Fruit fly (Drosophila melanogaster): ENCODE data around the gene CG42654.

Gene CG42654

dm6 chr3L:19929719-19930334 lies 24.5 kb downstream of the CG42654 start (continued):
- TF ChIP-seq CG18599 (GFP tag; optimal IDR thresholded peaks at IDR 0.05) (peak; percentile 12), CG2120 (GFP tag; optimal IDR thresholded peaks at IDR 0.05) (peak; percentile 21), Hey (tag; optimal IDR thresholded peaks at IDR 0.05) (peak; percentile 25), Hr78 (GFP tag; optimal IDR thresholded peaks at IDR 0.05) (peak in 1 of 2 experiments; percentile 27), sqz (GFP tag; optimal IDR thresholded peaks at IDR 0.05) (peak; percentile 65), Asciz (GFP tag; optimal IDR thresholded peaks at IDR 0.05) (no peak), CG14441 (GFP tag; IDR thresholded peaks at IDR 0.05) (peak; percentile 33; the same call in 1 of the 2 replicates), CG34224 (GFP tag; IDR thresholded peaks at IDR 0.05; ENCODE audit: partially characterized antibody) (no peak), az2 (GFP tag; optimal IDR thresholded peaks at IDR 0.05) (no peak), NfI (GFP tag; optimal IDR thresholded peaks at IDR 0.05) (no peak), CG18262 (tag; optimal IDR thresholded peaks at IDR 0.05) (no peak), lab (GFP tag; optimal IDR thresholded peaks at IDR 0.05) (peak; percentile 64), CG4424 (GFP tag; optimal IDR thresholded peaks at IDR 0.05) (no peak), chinmo (GFP tag; IDR thresholded peaks at IDR 0.05; ENCODE audit: partially characterized antibody) (peak; percentile 81; the same call in 2 of the 4 replicates), Taf1 (GFP tag; IDR thresholded peaks at IDR 0.05) (no peak), CG10431 (GFP tag; optimal IDR thresholded peaks at IDR 0.05) (peak; percentile 23), CG7271 (tag; optimal IDR thresholded peaks at IDR 0.05) (no peak), CG1602 (GFP tag; optimal IDR thresholded peaks at IDR 0.05) (no peak), CG8388 (GFP tag; optimal IDR thresholded peaks at IDR 0.05) (no peak), Xbp1 (GFP tag; optimal IDR thresholded peaks at IDR 0.05) (peak; percentile 26), hkb (optimal IDR thresholded peaks at IDR 0.05) (no peak), hkb (GFP tag; IDR thresholded peaks at IDR 0.05) (0 out of 2 replicates have a peak, but pooled peaks have one; percentile 10), D (optimal IDR thresholded peaks at IDR 0.05) (no peak), D (GFP tag; optimal IDR thresholded peaks at IDR 0.05) (no peak), trh (GFP tag; optimal IDR thresholded peaks at IDR 0.05) (no peak), fd64A (GFP tag; optimal IDR thresholded peaks at IDR 0.05) (no peak), sug (tag; optimal IDR thresholded peaks at IDR 0.05) (peak; percentile 72), CG31441 (GFP tag; IDR thresholded peaks at IDR 0.05) (no peak)

DNA sequence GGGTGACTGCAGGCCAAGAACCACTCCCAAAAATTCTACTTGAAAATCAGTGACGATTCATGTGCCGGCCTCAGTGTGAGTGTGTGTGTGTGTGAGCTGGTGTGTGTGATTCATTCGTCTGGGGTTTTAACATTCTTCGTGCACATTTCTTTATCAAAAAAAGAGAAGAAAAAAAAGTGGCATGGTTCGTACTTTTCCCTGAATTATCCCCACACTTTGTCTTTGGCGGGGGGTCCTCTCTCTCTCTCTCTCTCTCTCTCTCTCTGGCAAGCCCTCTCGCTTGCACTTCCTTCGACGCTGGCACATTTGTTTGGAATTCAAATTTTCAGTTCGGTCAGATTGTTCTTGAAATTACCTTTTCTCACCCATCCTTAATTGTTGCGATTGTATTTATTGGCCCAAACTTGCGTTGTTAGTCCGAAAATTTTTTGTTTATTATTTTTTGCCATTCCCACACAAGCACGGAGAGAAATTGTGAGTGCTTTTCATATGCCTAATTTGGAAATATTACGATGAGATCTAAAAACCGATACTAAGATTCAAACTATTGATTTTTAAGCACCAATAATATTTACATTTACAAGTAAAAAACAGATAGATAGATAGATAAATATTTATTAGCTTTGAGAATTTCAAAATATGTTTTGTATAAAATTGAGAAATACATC lies 25.1 kb downstream of the CG42654 start:
- TF ChIP-seq CG2889 (GFP tag; IDR thresholded peaks at IDR 0.05) (no peak), sd (tag; optimal IDR thresholded peaks at IDR 0.05) (peak; percentile 88), yki (optimal IDR thresholded peaks at IDR 0.05) (no peak), Gug (GFP tag; IDR thresholded peaks at IDR 0.05) (no peak), sqz (GFP tag; optimal IDR thresholded peaks at IDR 0.05) (peak; percentile 92), Ada2b (GFP tag; IDR thresholded peaks at IDR 0.05) (no peak), schlank (tag; optimal IDR thresholded peaks at IDR 0.05) (no peak), CG9437 (GFP tag; optimal IDR thresholded peaks at IDR 0.05) (peak; percentile 31), Rfx (GFP tag; IDR thresholded peaks at IDR 0.05) (0 out of 2 replicates have a peak, but pooled peaks have one; percentile 7), CG32767 (GFP tag; IDR thresholded peaks at IDR 0.05) (peak; percentile 9; the same call in 1 of the 2 replicates), onecut (GFP tag; IDR thresholded peaks at IDR 0.05) (no peak), CG10565 (GFP tag; optimal IDR thresholded peaks at IDR 0.05) (no peak), NfI (GFP tag; optimal IDR thresholded peaks at IDR 0.05) (no peak), chinmo (GFP tag; IDR thresholded peaks at IDR 0.05; ENCODE audit: partially characterized antibody) (peak; percentile 74; the same call in 1 of the 4 replicates), vnd (GFP tag; IDR thresholded peaks at IDR 0.05; ENCODE audit: partially characterized antibody) (no peak), CG33557 (GFP tag; optimal IDR thresholded peaks at IDR 0.05) (peak; percentile 16), slbo (GFP tag; IDR thresholded peaks at IDR 0.05) (peak; percentile 56; the same call in 1 of the 2 replicates), CG32772 (GFP tag; IDR thresholded peaks at IDR 0.05) (0 out of 2 replicates have a peak, but pooled peaks have one; percentile 21), grau (tag; optimal IDR thresholded peaks at IDR 0.05) (peak; percentile 60), Fer3 (tag; optimal IDR thresholded peaks at IDR 0.05) (peak; percentile 47), CG34422 (GFP tag; IDR thresholded peaks at IDR 0.05) (no peak), Sox100B (GFP tag; optimal IDR thresholded peaks at IDR 0.05) (peak; percentile 3), seq (GFP tag; IDR thresholded peaks at IDR 0.05) (0 out of 2 replicates have a peak, but pooled peaks have one; percentile 7), CG18764 (GFP tag; optimal IDR thresholded peaks at IDR 0.05) (no peak)

Data from whole organism, embryonic.